Worm (Caenorhabditis elegans) whole organism, L3 larva: ENCODE measurements around the gene C34F11.2.

Experiments used
- R02D3.7 ChIP-seq: fragments of 150-350 bp; optimal IDR thresholded peaks from 2 replicates; lab custom pipeline; 2014; ENCODE audit warnings: missing biosample characterization, missing genetic modification characterization
- ZK546.5 ChIP-seq: sonication (generic microtip); optimal IDR thresholded peaks from 2 replicates; lab custom pipeline; 2017; ENCODE audit warnings: missing biosample characterization, missing genetic modification characterization
- aly-2 ChIP-seq: fragments of 150-350 bp; optimal IDR thresholded peaks from 2 replicates; lab custom pipeline; 2014; ENCODE audit warnings: missing biosample characterization, missing genetic modification characterization
- ceh-16 ChIP-seq: sonication (generic microtip); optimal IDR thresholded peaks from 2 replicates; lab custom pipeline; 2017; ENCODE audit warnings: missing biosample characterization, missing genetic modification characterization
- ceh-28 ChIP-seq: fragments of 150-350 bp; optimal IDR thresholded peaks from 2 replicates; lab custom pipeline; 2014; ENCODE audit warnings: missing biosample characterization, missing genetic modification reagents, missing genetic modification characterization
- ceh-82 ChIP-seq: fragments of 150-350 bp; optimal IDR thresholded peaks from 2 replicates; lab custom pipeline; 2014; ENCODE audit warnings: missing biosample characterization, missing genetic modification characterization
- daf-12 ChIP-seq: fragments of 150-350 bp; optimal IDR thresholded peaks from 2 replicates; lab custom pipeline; 2014; ENCODE audit warnings: missing biosample characterization, missing genetic modification reagents, missing genetic modification characterization
- egl-27 ChIP-seq: sonication (generic microtip); optimal IDR thresholded peaks from 4 replicates; lab custom pipeline; 2017; ENCODE audit warnings: missing biosample characterization, missing genetic modification reagents, missing genetic modification characterization
- elt-1 ChIP-seq: fragments of 150-350 bp; optimal IDR thresholded peaks from 2 replicates; lab custom pipeline; 2014; ENCODE audit warnings: missing biosample characterization, missing genetic modification characterization
- elt-2 ChIP-seq: sonication (generic microtip); optimal IDR thresholded peaks from 2 replicates; lab custom pipeline; 2016; ENCODE audit warnings: missing genetic modification reagents, mild to moderate bottlenecking, missing genetic modification characterization, missing compliant biosample characterization
- elt-3 ChIP-seq, 3 experiments: fragments of 150-350 bp in 1 of 3; sonication (generic microtip) in 2 of 3; optimal IDR thresholded peaks; 2 replicates in 2 of 3; 4 replicates in 1 of 3; lab custom pipeline; 2014 to 2017; ENCODE audit warnings: missing biosample characterization in 3 of 3, missing genetic modification characterization in 3 of 3
- eor-1 ChIP-seq, 2 experiments: fragments of 150-350 bp; optimal IDR thresholded peaks; 2 replicates each; lab custom pipeline; 2014 to 2018; ENCODE audit warnings: missing biosample characterization in 2 of 2, missing genetic modification characterization in 2 of 2
- fkh-10 ChIP-seq: sonication (generic microtip); optimal IDR thresholded peaks from 2 replicates; lab custom pipeline; 2017; ENCODE audit warnings: missing biosample characterization, missing genetic modification reagents, missing genetic modification characterization
- fkh-2 ChIP-seq: fragments of 150-350 bp; optimal IDR thresholded peaks from 2 replicates; lab custom pipeline; 2014; ENCODE audit warnings: missing biosample characterization, missing genetic modification reagents, missing genetic modification characterization
- fos-1 ChIP-seq: fragments of 150-350 bp; optimal IDR thresholded peaks from 2 replicates; lab custom pipeline; 2014; ENCODE audit warnings: missing biosample characterization, missing genetic modification characterization
- hmg-11 ChIP-seq: sonication (generic microtip); optimal IDR thresholded peaks from 2 replicates; lab custom pipeline; 2016; ENCODE audit warnings: missing genetic modification characterization, missing compliant biosample characterization
- jun-1 ChIP-seq: fragments of 150-350 bp; optimal IDR thresholded peaks from 2 replicates; lab custom pipeline; 2014; ENCODE audit warnings: missing biosample characterization, missing genetic modification reagents, missing genetic modification characterization
- lin-15B ChIP-seq: fragments of 150-350 bp; optimal IDR thresholded peaks from 2 replicates; lab custom pipeline; 2014; ENCODE audit warnings: missing biosample characterization, missing genetic modification characterization
- lin-39 ChIP-seq: fragments of 150-350 bp; optimal IDR thresholded peaks from 2 replicates; lab custom pipeline; 2018; ENCODE audit warnings: missing biosample characterization, missing genetic modification reagents, missing genetic modification characterization
- lsy-12 ChIP-seq: sonication (generic microtip); optimal IDR thresholded peaks from 2 replicates; lab custom pipeline; 2016; ENCODE audit warnings: mild to moderate bottlenecking, missing genetic modification characterization, missing compliant biosample characterization
- mml-1 ChIP-seq: fragments of 150-350 bp; sonication (generic microtip); optimal IDR thresholded peaks from 3 replicates; lab custom pipeline; 2014; ENCODE audit warnings: missing biosample characterization, missing genetic modification characterization
- nfya-1 ChIP-seq: sonication (generic microtip); optimal IDR thresholded peaks from 2 replicates; lab custom pipeline; 2017; ENCODE audit warnings: missing genetic modification characterization, mild to moderate bottlenecking, missing compliant biosample characterization, antibody characterized with exemption, moderate library complexity; ENCODE audit not compliant: insufficient read depth
- nhr-12 ChIP-seq: fragments of 150-350 bp; optimal IDR thresholded peaks from 2 replicates; lab custom pipeline; 2014; ENCODE audit warnings: missing biosample characterization, missing genetic modification characterization
- nhr-23 ChIP-seq: fragments of 150-350 bp; optimal IDR thresholded peaks from 2 replicates; lab custom pipeline; 2014; ENCODE audit warnings: missing biosample characterization, missing genetic modification reagents, missing genetic modification characterization
- nhr-237 ChIP-seq: fragments of 150-350 bp; optimal IDR thresholded peaks from 2 replicates; lab custom pipeline; 2014; ENCODE audit warnings: missing biosample characterization, missing genetic modification characterization
- nhr-25 ChIP-seq: sonication (generic microtip); optimal IDR thresholded peaks from 2 replicates; lab custom pipeline; 2017; ENCODE audit warnings: missing biosample characterization, missing genetic modification characterization
- nhr-28 ChIP-seq: fragments of 150-350 bp; optimal IDR thresholded peaks from 2 replicates; lab custom pipeline; 2014; ENCODE audit warnings: missing biosample characterization, missing genetic modification characterization
- nhr-43 ChIP-seq: sonication (generic microtip); optimal IDR thresholded peaks from 2 replicates; lab custom pipeline; 2016; ENCODE audit warnings: mild to moderate bottlenecking, missing genetic modification characterization, missing compliant biosample characterization; ENCODE audit not compliant: poor library complexity, severe bottlenecking
- nhr-67 ChIP-seq: fragments of 150-350 bp; optimal IDR thresholded peaks from 2 replicates; lab custom pipeline; 2014; ENCODE audit warnings: missing biosample characterization, missing genetic modification characterization
- nhr-77 ChIP-seq: fragments of 150-350 bp; optimal IDR thresholded peaks from 2 replicates; lab custom pipeline; 2014; ENCODE audit warnings: missing biosample characterization, missing genetic modification characterization
- pha-4 ChIP-seq: fragments of 150-350 bp; optimal IDR thresholded peaks from 2 replicates; lab custom pipeline; 2014; ENCODE audit warnings: missing biosample characterization, missing genetic modification reagents, missing genetic modification characterization
- pqm-1 ChIP-seq: fragments of 150-350 bp; optimal IDR thresholded peaks from 2 replicates; lab custom pipeline; 2017; ENCODE audit warnings: missing biosample characterization, missing genetic modification characterization, inconsistent platforms
- sea-2 ChIP-seq: fragments of 150-350 bp; sonication (generic microtip); optimal IDR thresholded peaks from 4 replicates; lab custom pipeline; 2014; ENCODE audit warnings: missing biosample characterization, missing genetic modification reagents, missing genetic modification characterization
- skn-1 ChIP-seq: fragments of 150-350 bp; optimal IDR thresholded peaks from 2 replicates; lab custom pipeline; 2014; ENCODE audit warnings: missing biosample characterization, missing genetic modification characterization
- tbx-2 ChIP-seq: sonication (generic microtip); optimal IDR thresholded peaks from 2 replicates; lab custom pipeline; 2016; ENCODE audit warnings: mild to moderate bottlenecking, missing genetic modification characterization, missing compliant biosample characterization
- unc-62 ChIP-seq: fragments of 150-350 bp; sonication (generic microtip); optimal IDR thresholded peaks from 4 replicates; lab custom pipeline; 2014; ENCODE audit warnings: missing biosample characterization, missing genetic modification reagents, missing genetic modification characterization
- ztf-11 ChIP-seq: fragments of 150-350 bp; optimal IDR thresholded peaks from 2 replicates; lab custom pipeline; 2014; ENCODE audit warnings: missing biosample characterization, missing genetic modification characterization
- ztf-4 ChIP-seq: fragments of 150-350 bp; optimal IDR thresholded peaks from 2 replicates; lab custom pipeline; 2014; ENCODE audit warnings: missing biosample characterization, missing genetic modification characterization

Gene C34F11.2

ce11 chrII:5227768-5228167, 15.7 kb downstream of the C34F11.2 start:
- TF ChIP-seq elt-2 (tag; lab: Kevin White, UChicago) = peak; percentile 91
- no peak for TF ChIP-seq aly-2
- no peak for TF ChIP-seq lin-39 (tag; lab: Kevin White, UChicago)
- TF ChIP-seq egl-27 (tag; lab: Kevin White, UChicago) = no peak
- TF ChIP-seq nhr-43 (tag; lab: Kevin White, UChicago) = no peak
- TF ChIP-seq unc-62 (GFP tag; lab: Kevin White, UChicago) = no peak
- TF ChIP-seq elt-3 (tag; optimal IDR thresholded peaks at IDR 0.05; lab: Kevin White, UChicago) = no peak
- TF ChIP-seq ceh-82 (tag; lab: Kevin White, UChicago) = no peak
- no peak for TF ChIP-seq ZK546.5
- no peak for TF ChIP-seq skn-1 (tag; lab: Kevin White, UChicago)
- TF ChIP-seq eor-1 (tag; optimal IDR thresholded peaks at IDR 0.05; lab: Kevin White, UChicago) = no peak
- TF ChIP-seq fos-1 (tag; lab: Kevin White, UChicago) = no peak
- TF ChIP-seq tbx-2 (tag; lab: Kevin White, UChicago) = no peak
- TF ChIP-seq pha-4 = peak; percentile 82
- TF ChIP-seq ztf-4 = no peak
- no peak for TF ChIP-seq fkh-2 (tag; lab: Kevin White, UChicago)
- peak; percentile 26 for TF ChIP-seq nfya-1 (tag; lab: Kevin White, UChicago)
- TF ChIP-seq lin-15B = no peak
- no peak for TF ChIP-seq daf-12 (tag; lab: Kevin White, UChicago)
- no peak for TF ChIP-seq sea-2 (GFP tag; lab: Kevin White, UChicago)
- no peak for TF ChIP-seq mml-1 (tag; lab: Kevin White, UChicago)
- peak; percentile 11 for TF ChIP-seq jun-1
- no peak for TF ChIP-seq lsy-12 (tag; lab: Kevin White, UChicago)
- TF ChIP-seq pqm-1 = peak; percentile 25
- TF ChIP-seq nhr-67 (tag; lab: Kevin White, UChicago) = no peak
- no peak for TF ChIP-seq ztf-11 (tag; lab: Kevin White, UChicago)
- no peak for TF ChIP-seq nhr-237
- TF ChIP-seq ceh-16 (tag; lab: Kevin White, UChicago) = no peak
- TF ChIP-seq fkh-10 (GFP tag; lab: Kevin White, UChicago) = no peak
- no peak for TF ChIP-seq nhr-25 (tag; lab: Kevin White, UChicago)
- peak; percentile 50 for TF ChIP-seq ceh-28 (tag; lab: Kevin White, UChicago)
- TF ChIP-seq nhr-12 (tag; lab: Kevin White, UChicago) = no peak

ce11 chrII:5228662-5229061, 16.6 kb downstream of the C34F11.2 start:
- no peak for TF ChIP-seq aly-2
- no peak for TF ChIP-seq skn-1 (tag; lab: Kevin White, UChicago)
- no peak for TF ChIP-seq nhr-43 (tag; lab: Kevin White, UChicago)
- TF ChIP-seq hmg-11 (tag; lab: Kevin White, UChicago) = no peak
- no peak for TF ChIP-seq nhr-77
- no peak for TF ChIP-seq R02D3.7 (tag; lab: Kevin White, UChicago)
- no peak for TF ChIP-seq lsy-12 (tag; lab: Kevin White, UChicago)
- no peak for TF ChIP-seq ZK546.5
- no peak for TF ChIP-seq ztf-11 (tag; lab: Kevin White, UChicago)
- no peak for TF ChIP-seq nhr-237
- TF ChIP-seq jun-1 = no peak
- TF ChIP-seq elt-1 (tag; lab: Kevin White, UChicago) = no peak
- no peak for TF ChIP-seq ceh-28 (tag; lab: Kevin White, UChicago)
- no peak for TF ChIP-seq nhr-23 (tag; lab: Kevin White, UChicago)
- TF ChIP-seq ceh-82 (tag; lab: Kevin White, UChicago) = no peak
- no peak for TF ChIP-seq eor-1 (tag; optimal IDR thresholded peaks at IDR 0.05; lab: Kevin White, UChicago)
- TF ChIP-seq daf-12 (tag; lab: Kevin White, UChicago) = no peak
- no peak for TF ChIP-seq nhr-28 (tag; lab: Kevin White, UChicago)

- TF ChIP-seq lin-39 (tag; lab: Kevin White, UChicago) = no peak
Measured at ce11 chrII:5229596-5229995, 17.5 kb downstream of the C34F11.2 start, which contains the start of gene EGAP2.2. Gene EGAP2.2 (plus strand): TSS chrII:5229896.
